Fruit fly (Drosophila melanogaster) whole organism, prepupa: ENCODE data around the gene Nedd8.

Experiments
- CG4318 ChIP-seq: fragments of 200-800 bp; sonication (Bioruptor generic); optimal IDR thresholded peaks from 3 replicates; lab custom pipeline; 2017; ENCODE audit warnings: missing biosample characterization, mild to moderate bottlenecking, missing genetic modification characterization
- CG6792 ChIP-seq: fragments of 200-800 bp; sonication (Bioruptor generic); optimal IDR thresholded peaks from 3 replicates; lab custom pipeline; 2016; ENCODE audit warnings: missing biosample characterization, missing genetic modification characterization
- CG6808 ChIP-seq: fragments of 200-800 bp; sonication (Bioruptor generic); optimal IDR thresholded peaks from 3 replicates; lab custom pipeline; 2017; ENCODE audit warnings: missing biosample characterization, missing genetic modification characterization, mild to moderate bottlenecking, moderate library complexity, missing genetic modification reagents
- Hr39 ChIP-seq: fragments of 200-800 bp; sonication (Bioruptor generic); optimal IDR thresholded peaks from 2 replicates; lab custom pipeline; 2016; ENCODE audit warnings: missing biosample characterization, missing genetic modification characterization
- Sox15 ChIP-seq: fragments of 200-800 bp; sonication (Bioruptor generic); optimal IDR thresholded peaks from 3 replicates; lab custom pipeline; 2016; ENCODE audit warnings: missing biosample characterization, missing genetic modification characterization
- cyc ChIP-seq: fragments of 200-800 bp; sonication (Bioruptor generic); optimal IDR thresholded peaks from 3 replicates; lab custom pipeline; 2016; ENCODE audit warnings: missing biosample characterization, missing genetic modification characterization
- net ChIP-seq: fragments of 200-800 bp; sonication (Bioruptor generic); optimal IDR thresholded peaks from 3 replicates; lab custom pipeline; 2016; ENCODE audit warnings: missing biosample characterization, missing genetic modification characterization

dm6 chr2L:18914829-18915228, 36.8 kb downstream of the Nedd8 start:
- TF ChIP-seq net (GFP tag; lab: Kevin White, UChicago) (no peak), cyc (GFP tag; lab: Kevin White, UChicago) (no peak), CG6808 (GFP tag; lab: Kevin White, UChicago) (no peak), Hr39 (GFP tag; lab: Kevin White, UChicago) (no peak), CG4318 (GFP tag; lab: Kevin White, UChicago) (no peak), CG6792 (GFP tag; lab: Kevin White, UChicago) (no peak), Sox15 (GFP tag; lab: Kevin White, UChicago) (no peak)
